Fruit fly (Drosophila melanogaster) whole organism, adult: ENCODE measurements around the gene Wdr82.

ENCODE experiments used
- CG14711 ChIP-seq: fragments of 200-800 bp; sonication (Bioruptor generic); optimal IDR thresholded peaks from 2 replicates; lab custom pipeline; 2018; ENCODE audit warnings: missing biosample characterization, mild to moderate bottlenecking, missing genetic modification characterization, moderate library complexity
- CG7101 ChIP-seq: fragments of 200-800 bp; sonication (Bioruptor generic); optimal IDR thresholded peaks from 2 replicates; lab custom pipeline; 2018; ENCODE audit warnings: missing biosample characterization, mild to moderate bottlenecking, missing genetic modification characterization, moderate library complexity
- cic ChIP-seq: fragments of 200-800 bp; sonication (Bioruptor generic); optimal IDR thresholded peaks from 2 replicates; lab custom pipeline; 2017; ENCODE audit warnings: missing biosample characterization, mild to moderate bottlenecking, missing genetic modification characterization, moderate library complexity
- kay ChIP-seq: fragments of 200-800 bp; sonication (Bioruptor generic); peaks from one replicate; lab custom pipeline; 2016; ENCODE audit warnings: missing biosample characterization, missing genetic modification characterization, borderline replicate concordance
- tj ChIP-seq: fragments of 200-800 bp; sonication (Bioruptor generic); optimal IDR thresholded peaks from 3 replicates; lab custom pipeline; 2017; ENCODE audit warnings: missing biosample characterization, mild to moderate bottlenecking, missing genetic modification characterization, moderate library complexity
- toe ChIP-seq: fragments of 200-800 bp; sonication (Bioruptor generic); optimal IDR thresholded peaks from 2 replicates; lab custom pipeline; 2016; ENCODE audit warnings: missing biosample characterization, missing genetic modification characterization

- TF ChIP-seq toe (GFP tag; lab: Kevin White, UChicago), result no peak
- TF ChIP-seq tj (GFP tag; lab: Kevin White, UChicago), result no peak
- TF ChIP-seq CG7101 (tag; lab: Kevin White, UChicago), result no peak
- TF ChIP-seq cic (GFP tag; lab: Kevin White, UChicago), result no peak
- TF ChIP-seq CG14711 (tag; lab: Kevin White, UChicago), result no peak
- TF ChIP-seq kay (GFP tag; lab: Kevin White, UChicago), result no peak
These were observed 2.0 kb upstream of the Wdr82 start for dm6 chr2L:8372248-8372647.
